Fruit fly (Drosophila melanogaster) whole organism, pupa: ENCODE results near the gene Kr-h2.

ENCODE experiments used
- CG32121 ChIP-seq: fragments of 200-800 bp; sonication (Bioruptor generic); IDR thresholded peaks from 2 replicates; pipeline ENCODE4 v1.3.6; 2022; ENCODE audit warnings: missing biosample characterization, missing genetic modification characterization
- CG8159 ChIP-seq: fragments of 200-800 bp; sonication (Bioruptor generic); optimal IDR thresholded peaks from 3 replicates; lab custom pipeline; 2018; ENCODE audit warnings: missing biosample characterization, mild to moderate bottlenecking, missing genetic modification characterization, moderate library complexity
- CG8301 ChIP-seq: fragments of 200-800 bp; sonication (Bioruptor generic); optimal IDR thresholded peaks from 2 replicates; lab custom pipeline; 2018; ENCODE audit warnings: missing biosample characterization, mild to moderate bottlenecking, missing genetic modification characterization
- D1 ChIP-seq: fragments of 200-800 bp; sonication (Bioruptor generic); optimal IDR thresholded peaks from 2 replicates; lab custom pipeline; 2018; ENCODE audit warnings: missing biosample characterization, mild to moderate bottlenecking, missing genetic modification characterization, moderate library complexity
- fd96Ca ChIP-seq: fragments of 200-800 bp; sonication (Bioruptor generic); IDR thresholded peaks from 3 replicates; pipeline ENCODE4 v1.3.6; 2022; ENCODE audit warnings: missing biosample characterization, missing genetic modification characterization

DNA sequence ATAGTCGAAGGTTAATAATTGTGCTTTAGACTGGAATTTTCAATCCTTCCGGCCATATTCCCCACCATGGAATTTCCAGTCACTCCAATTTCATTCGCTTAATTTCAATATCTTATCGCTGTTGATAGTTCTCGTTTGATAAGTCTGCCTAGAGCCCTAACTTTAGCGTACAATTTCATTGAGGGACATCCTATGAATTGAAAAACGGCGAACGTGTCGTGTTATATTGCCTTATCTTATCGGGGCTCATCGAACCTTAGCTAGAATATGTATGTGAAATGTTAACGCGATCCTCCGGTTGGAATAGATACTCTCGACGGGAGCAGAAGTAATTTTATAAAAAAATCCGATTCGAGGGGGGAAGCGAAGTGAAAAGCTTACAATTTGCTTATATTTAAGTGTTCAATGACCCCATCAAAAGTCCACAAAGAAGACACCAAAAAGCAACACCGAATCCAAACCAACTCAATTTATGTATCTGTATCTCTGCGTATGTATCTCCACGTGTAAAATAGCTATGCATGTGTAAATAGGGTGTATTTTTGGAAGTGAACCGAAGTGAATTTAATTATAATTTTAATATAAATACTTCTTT lies 18.9 kb downstream of the Kr-h2 start:
- TF ChIP-seq fd96Ca (GFP tag; lab: Robert Waterston, UW) (no peak), CG32121 (GFP tag; lab: Robert Waterston, UW) (no peak), CG8159 (tag; lab: Kevin White, UChicago) (no peak), D1 (tag; lab: Kevin White, UChicago) (no peak), CG8301 (tag; lab: Kevin White, UChicago) (no peak)
